Fruit fly (Drosophila melanogaster) ovary, adult (tissue): ENCODE results near the gene CG2006.

Experiments
- CG17801 ChIP-seq: fragments of 200-800 bp; optimal IDR thresholded peaks from 2 replicates; lab custom pipeline; 2019; ENCODE audit warnings: missing biosample characterization, mild to moderate bottlenecking, missing genetic modification characterization, moderate library complexity; ENCODE audit not compliant: partially characterized antibody

CG2006 gene

DNA sequence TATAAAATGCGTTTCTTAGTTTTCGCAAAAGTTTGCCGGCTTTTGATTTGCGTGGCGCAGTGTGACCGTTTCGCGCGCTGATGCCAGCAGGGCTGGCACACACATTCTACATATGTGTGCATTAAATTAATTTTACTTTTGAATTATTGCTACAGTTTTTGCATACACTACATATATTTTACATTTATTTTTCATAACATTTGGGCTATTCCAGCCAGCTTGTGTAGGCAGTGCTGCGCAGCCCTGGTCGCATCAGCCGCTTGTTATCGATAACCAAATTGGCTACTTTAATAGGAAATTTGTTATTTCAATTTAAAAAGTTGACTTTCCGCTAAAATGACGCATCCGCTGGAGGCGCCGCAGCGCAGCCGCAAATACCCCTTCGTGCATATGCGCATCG is at the start of gene CG2006, which contains the start of gene CG2321:
Gene CG2006, plus strand, starts transcription at position 260 of the 400 bp plus-strand sequence.
Gene CG2321, minus strand, starts transcription at position 57 of the 400 bp plus-strand sequence.
- TF ChIP-seq CG17801: peak; percentile 56

DNA sequence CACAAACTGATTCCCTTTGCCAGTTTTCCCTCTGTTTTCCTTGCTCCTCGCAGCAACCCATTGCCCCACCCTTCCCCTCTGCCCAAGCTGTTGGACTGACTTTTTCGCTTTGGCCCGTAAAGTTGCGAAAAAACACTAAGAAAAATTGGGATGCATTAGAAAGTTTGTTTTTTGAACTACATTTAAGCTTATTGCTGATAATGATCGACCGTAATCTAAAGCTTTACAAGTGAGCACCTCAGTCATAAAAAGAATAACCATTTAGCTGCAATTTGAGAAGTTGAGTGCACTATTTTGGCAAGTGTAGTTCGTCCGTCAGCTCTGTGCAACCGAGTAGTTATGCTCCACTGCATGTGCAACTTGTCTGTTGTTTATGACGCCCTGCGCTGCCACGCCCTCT is 38.9 kb upstream of the CG2006 start:
- no peak for TF ChIP-seq CG17801

DNA sequence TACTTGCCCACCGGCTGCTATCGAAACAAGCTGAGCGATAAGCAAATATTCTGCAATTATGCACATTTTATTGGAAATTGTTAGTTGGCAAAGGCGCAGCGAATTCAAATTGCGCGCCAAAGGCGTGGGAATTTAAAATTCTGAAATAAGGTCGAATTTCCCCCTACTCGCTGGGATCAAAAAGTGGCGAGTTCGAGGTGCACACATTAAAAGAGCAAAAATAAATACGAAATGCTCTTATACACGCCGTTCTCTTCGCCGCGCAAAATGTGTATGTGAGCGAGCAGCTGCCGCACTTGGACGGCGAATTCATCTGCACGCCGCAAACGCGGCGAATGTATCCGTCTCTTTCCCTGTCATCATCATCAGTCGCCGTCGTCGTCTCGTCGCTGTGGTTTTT is 32.1 kb upstream of the CG2006 start:
- no peak for TF ChIP-seq CG17801

DNA sequence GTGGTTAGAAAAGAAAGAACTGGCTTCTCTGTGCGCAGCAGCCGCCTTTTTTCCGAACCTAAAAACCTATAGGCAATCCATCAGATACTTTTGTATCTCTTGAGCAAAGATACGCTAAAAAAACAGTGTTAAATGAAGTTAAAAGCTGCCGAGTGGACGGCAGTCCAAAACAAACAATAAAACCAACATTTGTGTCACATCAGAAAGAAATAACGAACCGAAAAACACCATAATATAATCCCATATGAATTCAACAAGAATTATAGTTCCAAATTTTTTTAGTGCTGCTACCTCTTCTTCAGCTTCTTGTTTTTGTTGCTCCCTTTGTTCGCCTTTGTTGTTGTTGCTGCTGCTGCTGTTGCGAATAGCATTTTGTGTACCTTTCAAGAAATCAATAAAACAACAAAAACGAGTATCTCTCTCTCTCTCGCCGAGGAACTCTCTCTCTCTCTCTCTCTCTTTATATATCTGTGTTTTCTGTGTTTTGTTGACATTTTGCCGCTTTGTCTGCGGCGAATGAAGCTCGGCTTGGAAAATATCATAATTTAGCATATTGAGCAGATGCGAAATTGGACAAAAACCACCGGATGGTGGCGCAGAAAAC is 31.4 kb upstream of the CG2006 start:
- no peak for TF ChIP-seq CG17801

DNA sequence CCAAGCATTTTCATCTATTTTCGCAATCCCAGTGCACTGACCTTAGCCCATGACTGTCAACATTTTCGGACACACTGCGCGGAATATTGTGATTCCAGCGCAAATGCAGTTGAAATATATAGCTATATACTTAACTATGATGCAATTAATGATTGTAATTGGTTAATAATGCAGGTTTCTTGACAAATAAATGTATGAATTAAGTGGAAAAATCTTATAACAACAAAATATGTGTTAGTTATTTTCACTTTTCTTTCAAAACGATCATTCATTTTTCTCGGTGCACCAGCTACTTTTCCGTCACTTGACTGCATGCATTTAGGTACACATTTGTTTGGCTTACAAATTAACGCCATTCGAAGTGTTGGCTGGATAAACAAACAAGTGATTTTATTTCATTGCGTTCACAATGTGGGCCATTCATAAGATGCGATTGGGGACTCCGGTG is 30.6 kb upstream of the CG2006 start:
- no peak for TF ChIP-seq CG17801

DNA sequence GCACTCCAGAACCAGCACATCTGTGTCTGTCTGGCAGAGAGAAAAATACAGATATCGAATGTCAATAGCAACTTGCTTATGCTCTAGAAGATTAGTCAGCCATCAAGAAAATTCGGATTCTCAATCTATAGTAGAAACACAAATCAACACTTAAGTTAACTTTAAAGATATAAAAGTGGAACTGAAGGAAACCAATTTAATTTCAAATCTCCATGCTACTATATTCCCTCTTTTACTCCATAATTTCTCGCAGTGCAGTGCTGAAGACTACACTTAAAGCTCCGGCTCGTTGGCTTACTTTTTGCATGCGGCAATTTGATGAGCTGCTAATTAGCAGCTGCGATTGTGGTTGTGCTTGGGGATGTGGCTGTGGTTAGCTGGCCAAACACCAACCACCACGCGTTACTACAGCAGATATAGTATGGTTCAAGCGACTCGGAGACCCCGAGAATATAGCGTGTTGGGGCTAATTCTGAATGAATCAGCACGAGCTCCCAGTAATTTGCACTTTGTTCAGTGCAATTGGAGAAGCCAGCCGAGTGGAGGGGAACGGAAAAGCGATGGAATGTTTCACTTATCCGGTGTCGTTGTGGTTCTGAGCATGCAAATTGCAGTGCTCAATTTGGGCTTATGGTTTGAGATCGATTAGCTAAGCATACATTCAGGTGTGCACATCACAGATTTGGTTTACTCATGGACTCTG is 28.9 kb upstream of the CG2006 start:
- TF ChIP-seq CG17801: peak; percentile 54

DNA sequence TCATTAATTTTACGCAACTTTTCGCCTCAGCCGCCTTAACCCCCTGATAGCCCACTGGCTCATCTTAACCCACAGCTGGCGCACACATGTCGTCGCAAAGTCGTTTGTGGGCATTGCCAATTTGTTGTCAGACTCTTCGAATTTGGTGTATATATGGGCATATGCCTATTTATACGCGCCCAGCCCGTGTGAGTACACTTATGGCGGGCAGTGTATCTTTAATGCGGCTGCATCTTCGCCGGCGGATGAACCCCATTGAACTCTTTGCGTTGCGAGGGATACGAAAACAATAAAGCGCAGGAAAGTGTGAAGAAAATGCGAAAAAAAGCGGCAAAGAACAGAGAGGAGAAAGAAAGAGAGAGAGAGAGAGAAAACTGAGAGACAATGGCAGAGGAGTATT is 28.2 kb upstream of the CG2006 start:
- no peak for TF ChIP-seq CG17801

DNA sequence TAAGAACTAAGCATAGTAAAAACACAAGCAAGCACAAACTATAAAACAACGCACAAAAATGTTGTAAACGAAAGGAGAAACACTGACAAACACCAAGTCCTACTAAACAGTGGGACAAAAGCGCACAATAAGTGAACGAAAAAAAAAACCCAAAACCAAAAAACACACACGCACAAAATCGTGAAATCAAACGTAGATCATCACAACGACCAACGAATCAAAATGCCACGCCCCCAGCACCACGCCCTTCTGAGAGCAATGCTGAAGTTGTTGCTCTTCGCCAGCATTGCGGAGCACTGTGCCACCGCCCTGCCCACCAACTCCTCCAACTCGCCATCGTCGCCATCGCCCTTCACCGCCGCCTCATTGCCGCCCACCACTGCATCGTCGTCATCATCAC is 27.4 kb upstream of the CG2006 start:
- TF ChIP-seq CG17801: no peak

DNA sequence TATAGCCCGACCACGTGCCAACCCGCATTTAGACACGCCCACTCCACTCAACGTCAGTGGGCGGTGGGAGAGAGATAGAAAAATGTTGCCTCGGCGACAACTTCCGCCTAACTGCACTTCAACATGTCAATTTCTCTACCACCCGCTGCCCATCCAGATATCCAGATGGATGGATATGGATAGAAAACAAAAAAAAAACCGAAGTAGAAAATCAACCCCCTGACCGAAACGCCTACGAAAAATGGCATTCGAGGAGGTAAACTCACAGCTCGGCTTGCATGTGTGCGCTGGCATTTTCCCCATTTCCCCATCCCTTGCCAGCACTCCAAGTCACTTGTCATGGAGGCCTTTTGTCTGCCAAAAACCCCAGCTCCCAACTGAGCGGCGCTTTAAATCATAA is 22.5 kb upstream of the CG2006 start:
- TF ChIP-seq CG17801: no peak

DNA sequence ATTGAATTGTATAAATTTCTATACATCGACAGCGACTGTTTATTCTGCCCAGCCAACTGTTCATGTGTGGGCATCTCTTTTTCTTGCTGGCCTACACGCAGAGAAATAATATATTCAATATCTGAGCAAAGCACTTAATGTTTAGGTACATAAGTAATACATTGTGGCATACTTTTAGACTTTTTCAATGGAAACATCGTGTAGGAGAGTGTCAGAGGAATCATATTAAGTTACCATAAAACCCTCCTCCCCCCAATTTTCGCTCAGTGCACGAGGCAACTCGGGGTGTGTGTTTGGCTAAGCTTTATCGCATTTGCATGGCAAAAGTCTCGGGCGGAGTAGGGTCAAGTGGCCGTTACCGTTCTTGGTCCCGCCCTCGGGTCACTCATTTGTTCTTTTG is 19.1 kb upstream of the CG2006 start:
- no peak for TF ChIP-seq CG17801

DNA sequence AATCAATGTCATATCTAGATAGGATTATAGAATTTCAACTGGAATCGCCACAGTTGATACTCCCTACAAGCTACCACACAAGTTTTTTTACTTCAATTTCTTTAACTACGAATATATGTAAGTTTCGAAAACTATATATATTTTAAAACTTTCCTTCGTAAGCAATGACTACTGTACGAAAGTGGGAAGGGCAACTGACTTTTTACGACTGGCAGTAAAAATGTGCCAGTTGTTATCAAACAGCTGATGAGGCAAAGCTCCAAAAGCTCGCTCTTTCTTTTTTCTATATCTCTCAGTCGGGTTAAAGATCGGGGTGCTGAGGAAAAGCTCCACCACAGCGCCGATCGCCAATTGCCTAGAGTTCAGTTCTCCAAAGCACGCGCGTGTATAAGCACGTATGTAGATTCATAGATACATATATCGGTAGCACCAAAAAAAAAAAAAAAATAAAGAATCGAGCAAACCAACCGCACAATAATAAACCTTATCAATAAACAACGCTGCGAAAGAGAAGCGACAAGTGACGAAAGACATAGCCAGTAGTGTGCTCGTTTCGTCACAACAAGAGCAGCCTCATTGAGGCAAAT is 10.2 kb upstream of the CG2006 start:
- TF ChIP-seq CG17801: peak; percentile 88

DNA sequence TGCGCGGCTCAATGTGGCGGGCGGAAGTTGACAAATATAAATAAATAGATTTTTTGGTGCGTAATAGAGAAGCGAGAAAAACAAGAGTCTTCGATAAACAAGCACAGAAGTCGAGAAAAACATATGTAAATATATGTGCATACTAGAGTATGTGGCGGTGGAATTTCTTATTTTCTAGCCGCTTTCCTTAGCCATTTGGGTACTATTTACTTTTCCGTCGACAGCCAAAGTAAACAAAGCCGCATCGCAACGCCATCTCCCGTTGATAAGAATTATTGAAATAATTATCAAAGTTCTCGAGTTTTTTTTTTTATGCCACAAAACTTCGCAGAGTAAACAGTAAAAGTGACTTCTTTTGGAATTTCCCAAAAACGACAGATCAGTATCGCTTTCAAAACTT is 9.3 kb upstream of the CG2006 start:
- no peak for TF ChIP-seq CG17801

DNA sequence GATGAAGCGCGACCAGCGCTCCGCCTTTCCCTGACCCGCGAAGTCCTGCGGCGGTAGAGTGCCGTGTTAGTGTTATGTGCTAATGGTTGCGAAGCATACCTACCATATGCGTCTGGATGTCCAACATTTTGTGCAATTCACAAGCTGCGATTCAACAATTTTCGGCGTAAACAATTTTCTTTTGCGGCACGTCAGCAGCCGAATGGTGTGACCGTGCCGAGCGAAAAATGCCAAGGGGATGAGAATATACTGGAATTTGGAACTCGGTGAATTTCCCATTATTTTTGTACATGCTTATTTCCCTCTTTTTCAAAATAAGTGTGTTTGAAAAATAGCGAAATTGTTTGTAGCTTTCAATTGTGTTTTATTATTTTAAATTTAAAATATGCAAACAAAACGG is 1.6 kb downstream of the CG2006 start, which contains the start of gene Spase12:
Gene Spase12, minus strand, starts transcription at position 239 of the 400 bp plus-strand sequence.
- peak; percentile 10 for TF ChIP-seq CG17801

DNA sequence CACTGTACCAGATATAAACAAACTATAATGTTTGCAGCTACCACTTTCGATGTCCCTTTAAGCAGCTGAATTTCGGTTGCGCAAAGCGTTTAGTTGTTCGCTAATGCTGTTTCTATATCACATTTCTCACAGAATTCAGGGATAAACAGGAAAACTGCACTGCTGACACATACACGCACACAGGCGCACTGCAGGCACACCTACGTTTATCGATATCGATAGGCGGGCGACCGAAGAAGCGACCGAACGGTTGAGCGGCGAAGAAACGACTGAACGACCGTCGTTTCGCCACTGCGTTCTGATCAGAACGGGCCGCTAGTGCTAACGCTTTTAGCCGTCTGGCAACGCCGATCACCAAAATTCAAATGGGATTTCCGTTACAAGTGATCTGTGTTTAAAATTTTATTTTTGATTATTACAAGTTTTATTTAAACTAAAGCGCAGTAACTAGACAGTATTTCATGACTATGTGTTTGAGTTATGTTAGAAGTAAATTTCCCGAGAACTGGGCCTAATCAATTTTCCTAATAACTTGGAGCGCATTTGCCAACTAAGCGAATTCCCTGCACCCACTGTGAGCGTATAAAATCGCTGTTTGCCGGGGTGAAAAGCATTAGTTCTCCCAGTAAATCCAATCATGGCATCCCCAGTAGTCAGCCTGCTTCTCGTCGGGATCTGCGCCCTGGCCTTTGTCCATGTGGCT is 4.1 kb downstream of the CG2006 start, which contains the start of the genes CG2310 and Diedel:
Gene CG2310, minus strand, starts transcription at position 277 of the 703 bp plus-strand sequence.
Gene Diedel, plus strand, starts transcription at position 611 of the 703 bp plus-strand sequence.
- TF ChIP-seq CG17801: no peak

DNA sequence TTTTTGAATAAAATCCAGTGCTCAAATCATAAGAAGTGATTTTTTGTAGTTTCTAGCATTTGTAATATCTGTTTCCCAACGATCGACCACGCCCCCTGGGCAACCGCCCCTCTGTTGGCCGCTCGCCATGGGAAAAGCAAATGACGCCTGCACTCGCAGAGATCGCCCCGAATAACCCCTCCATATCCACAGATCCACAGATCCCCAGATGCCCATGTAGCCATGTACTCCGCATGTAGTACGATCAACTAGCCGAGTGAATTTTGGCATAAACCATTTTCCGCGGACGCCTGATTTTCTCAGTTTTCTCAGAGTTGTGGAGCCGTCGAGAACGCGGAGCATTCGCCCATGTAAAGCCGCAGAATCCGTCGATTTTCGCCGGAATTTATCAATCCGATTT is 5.2 kb downstream of the CG2006 start, which contains the start of gene FipoQ:
Gene FipoQ, plus strand, starts transcription at position 301 of the 400 bp plus-strand sequence.
- no peak for TF ChIP-seq CG17801

DNA sequence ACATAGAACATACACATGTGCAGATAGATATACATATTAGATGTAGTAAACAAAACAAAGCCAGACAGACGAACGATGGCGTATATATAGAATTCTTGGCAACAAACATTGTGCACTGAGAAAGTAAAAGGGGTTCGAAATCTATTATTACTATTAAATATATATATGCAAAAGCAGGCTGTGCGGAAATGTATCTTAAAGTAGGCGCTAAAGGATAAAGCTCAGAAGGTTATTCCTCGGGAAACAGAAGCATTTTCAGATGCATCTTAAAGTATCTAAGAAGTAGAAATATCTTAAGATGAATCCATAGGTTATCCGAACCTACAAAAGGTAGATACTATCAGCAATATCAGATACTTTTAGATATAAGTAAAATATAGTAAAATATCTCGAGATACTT is 6.5 kb downstream of the CG2006 start:
- no peak for TF ChIP-seq CG17801

DNA sequence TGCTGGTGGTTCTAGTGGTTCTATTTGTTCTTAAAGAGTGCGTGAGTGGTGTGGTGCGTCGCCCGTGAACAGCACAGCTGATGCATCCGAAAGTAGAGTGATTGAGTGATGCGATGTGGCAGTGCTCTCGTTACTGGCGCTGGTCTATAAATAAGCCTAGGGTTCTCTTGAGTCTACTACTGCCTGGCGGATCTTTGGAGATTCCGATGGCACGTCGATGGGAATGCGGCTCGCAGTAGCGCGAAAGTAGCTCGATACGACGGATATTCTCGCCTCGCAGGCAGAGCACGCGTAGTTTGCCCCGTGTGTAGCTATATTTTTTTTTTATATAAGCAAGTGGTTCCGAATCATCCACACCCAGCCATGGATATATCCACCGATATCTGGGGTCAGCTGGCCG is 7.0 kb downstream of the CG2006 start:
- no peak for TF ChIP-seq CG17801
